Worm (Caenorhabditis elegans): ENCODE data around the gene T10G3.8.

The T10G3.8 gene

DNA sequence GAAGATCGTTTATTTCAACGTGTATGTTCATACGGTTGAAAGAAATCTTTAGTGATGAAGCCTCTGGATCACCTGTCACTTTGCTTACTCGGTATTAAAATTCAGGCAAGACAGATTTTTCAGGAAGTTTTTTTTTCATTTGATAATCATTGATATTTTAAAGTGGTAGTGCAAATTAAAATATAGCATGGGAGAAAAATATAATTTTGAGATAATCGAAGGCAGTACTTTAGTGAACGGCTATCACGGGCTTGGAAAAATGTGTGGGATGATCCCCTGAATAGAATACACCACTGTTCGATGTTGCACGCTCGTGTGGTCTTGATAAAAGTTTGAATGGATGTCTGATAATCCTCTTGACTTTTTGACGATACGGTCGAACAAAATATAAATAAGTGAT lies 48.9 kb downstream of the T10G3.8 start:
- TF ChIP-seq cog-1 (tag; optimal IDR thresholded peaks at IDR 0.05) (no peak), ztf-23 (GFP tag; IDR thresholded peaks at IDR 0.05) (no peak), med-1 (GFP tag; optimal IDR thresholded peaks at IDR 0.05; ENCODE audit: insufficient read depth) (no peak), ztf-29 (GFP tag; IDR thresholded peaks at IDR 0.05) (no peak), ref-1 (GFP tag; conservative IDR thresholded peaks at IDR 0.05) (no peak), tab-1 (GFP tag; IDR thresholded peaks at IDR 0.05) (no peak), flt-1 (GFP tag; IDR thresholded peaks at IDR 0.05) (no peak), klf-2 (GFP tag; conservative IDR thresholded peaks at IDR 0.05) (no peak), T22C8.4 (GFP tag; IDR thresholded peaks at IDR 0.05) (no peak)

DNA sequence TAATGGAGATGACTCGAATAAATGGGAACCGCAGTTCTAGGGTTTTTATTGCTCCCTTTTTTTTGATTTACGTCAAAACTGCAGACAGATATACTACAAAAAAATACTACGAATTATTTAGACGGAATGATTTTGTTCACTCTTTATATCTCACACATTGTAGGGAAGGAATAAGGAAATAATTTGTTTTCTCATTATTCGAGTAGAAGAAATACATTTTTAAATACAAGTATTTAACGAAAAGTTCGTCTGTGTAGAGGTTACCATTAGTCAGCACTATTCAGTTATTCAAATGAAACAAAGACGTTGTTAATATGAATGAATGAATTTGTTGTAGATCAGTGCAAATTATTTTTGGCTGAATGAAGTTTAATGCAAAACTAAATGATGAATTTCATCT lies 49.5 kb downstream of the T10G3.8 start, which contains the start of gene srd-18:
srd-18 (minus strand) TSS at position 101 of the 400 bp plus-strand sequence.
- no peak for TF ChIP-seq tab-1 (GFP tag; IDR thresholded peaks at IDR 0.05)
- TF ChIP-seq flt-1 (GFP tag; IDR thresholded peaks at IDR 0.05): no peak
- no peak for TF ChIP-seq cog-1 (tag; optimal IDR thresholded peaks at IDR 0.05)
- TF ChIP-seq ref-1 (GFP tag; conservative IDR thresholded peaks at IDR 0.05): no peak
- TF ChIP-seq med-1 (GFP tag; optimal IDR thresholded peaks at IDR 0.05; ENCODE audit: insufficient read depth): no peak
- TF ChIP-seq klf-2 (GFP tag; conservative IDR thresholded peaks at IDR 0.05): no peak
- TF ChIP-seq ztf-23 (GFP tag; IDR thresholded peaks at IDR 0.05): no peak
- TF ChIP-seq T22C8.4 (GFP tag; IDR thresholded peaks at IDR 0.05): no peak
- no peak for TF ChIP-seq ztf-29 (GFP tag; IDR thresholded peaks at IDR 0.05)

DNA sequence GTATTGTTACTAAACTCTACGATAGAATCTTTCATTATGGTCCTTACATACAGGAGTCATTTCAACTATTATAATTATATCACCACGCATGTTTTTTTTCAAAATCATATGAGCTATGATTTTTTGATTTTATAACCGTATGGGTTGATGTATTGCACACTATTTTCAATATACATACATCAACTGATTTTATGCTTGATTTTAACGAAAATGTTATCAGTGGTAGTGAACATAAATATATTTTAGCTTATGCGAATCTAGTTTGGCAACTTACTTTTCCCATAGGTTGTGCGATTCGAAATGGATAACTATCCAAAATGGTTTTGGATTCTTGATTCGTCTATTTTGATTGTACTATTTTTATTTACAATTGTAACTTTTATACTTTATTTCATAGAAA lies 52.6 kb downstream of the T10G3.8 start, which contains the start of gene srv-10:
srv-10 (plus strand) TSS at position 301 of the 400 bp plus-strand sequence.
- TF ChIP-seq med-1 (GFP tag; optimal IDR thresholded peaks at IDR 0.05; ENCODE audit: insufficient read depth) (no peak), ztf-23 (GFP tag; IDR thresholded peaks at IDR 0.05) (no peak), ref-1 (GFP tag; conservative IDR thresholded peaks at IDR 0.05) (no peak), klf-2 (GFP tag; conservative IDR thresholded peaks at IDR 0.05) (no peak), flt-1 (GFP tag; IDR thresholded peaks at IDR 0.05) (no peak), T22C8.4 (GFP tag; IDR thresholded peaks at IDR 0.05) (no peak), cog-1 (tag; optimal IDR thresholded peaks at IDR 0.05) (no peak), ztf-29 (GFP tag; IDR thresholded peaks at IDR 0.05) (no peak)

Data from whole organism, midembryonic.